Worm (Caenorhabditis elegans) whole organism, L1 larva: Measurements from ENCODE around the gene cyp-44A1.

ENCODE experiments used
- ama-1 ChIP-seq: fragments of 150-350 bp; optimal IDR thresholded peaks from 2 replicates; lab custom pipeline; 2014
- blmp-1 ChIP-seq: fragments of 150-350 bp; optimal IDR thresholded peaks from 2 replicates; lab custom pipeline; 2014; ENCODE audit warnings: missing biosample characterization, missing genetic modification characterization
- ceh-63 ChIP-seq: fragments of 200-800 bp; sonication (Bioruptor generic); optimal IDR thresholded peaks from 2 replicates; lab custom pipeline; 2018; ENCODE audit warnings: mild to moderate bottlenecking, missing genetic modification characterization, missing compliant biosample characterization
- ceh-82 ChIP-seq, 3 experiments: fragments of 150-350 bp in 1 of 3; sonication (generic microtip) in 2 of 3; optimal IDR thresholded peaks; 2 replicates each; lab custom pipeline; 2014 to 2017; ENCODE audit warnings: missing biosample characterization in 3 of 3, missing genetic modification characterization in 3 of 3
- ces-1 ChIP-seq: fragments of 150-350 bp; optimal IDR thresholded peaks from 2 replicates; lab custom pipeline; 2014; ENCODE audit warnings: missing biosample characterization, missing genetic modification reagents, missing genetic modification characterization
- dpl-1 ChIP-seq, 3 experiments: fragments of 150-350 bp in 2 of 3; sonication (generic microtip) in 1 of 3; optimal IDR thresholded peaks; 2 replicates each; lab custom pipeline; 2014 to 2017; ENCODE audit warnings: missing biosample characterization in 3 of 3, missing genetic modification characterization in 3 of 3, missing genetic modification reagents in 3 of 3
- egl-13 ChIP-seq: sonication (generic microtip); optimal IDR thresholded peaks from 2 replicates; lab custom pipeline; 2016; ENCODE audit warnings: missing genotype, missing genetic modification reagents, missing genetic modification characterization, missing compliant biosample characterization
- elt-3 ChIP-seq, 6 experiments: fragments of 150-350 bp in 1 of 6; sonication (generic microtip); optimal IDR thresholded peaks; 2 replicates each; lab custom pipeline; 2017 to 2018; ENCODE audit warnings: missing biosample characterization in 6 of 6, missing genetic modification characterization in 6 of 6, inconsistent platforms in 1 of 6
- fkh-8 ChIP-seq: sonication (generic microtip); optimal IDR thresholded peaks from 2 replicates; lab custom pipeline; 2016; ENCODE audit warnings: mild to moderate bottlenecking, missing genetic modification characterization, missing compliant biosample characterization
- fos-1 ChIP-seq: fragments of 150-350 bp; optimal IDR thresholded peaks from 2 replicates; lab custom pipeline; 2014; ENCODE audit warnings: missing biosample characterization, missing genetic modification characterization
- grh-1 ChIP-seq: fragments of 200-800 bp; sonication (Bioruptor generic); IDR thresholded peaks from 2 replicates; pipeline ENCODE4 v1.3.6; 2022; ENCODE audit warnings: missing genetic modification reagents, missing genetic modification characterization, missing compliant biosample characterization
- irx-1 ChIP-seq: sonication (generic microtip); optimal IDR thresholded peaks from 2 replicates; lab custom pipeline; 2016; ENCODE audit warnings: missing genetic modification characterization, missing compliant biosample characterization
- jun-1 ChIP-seq: fragments of 150-350 bp; optimal IDR thresholded peaks from 2 replicates; lab custom pipeline; 2014; ENCODE audit warnings: missing biosample characterization, missing genetic modification reagents, missing genetic modification characterization
- lin-14 ChIP-seq: fragments of 200-800 bp; sonication (Bioruptor generic); optimal IDR thresholded peaks from 2 replicates; lab custom pipeline; 2018; ENCODE audit warnings: mild to moderate bottlenecking, missing genetic modification characterization, moderate library complexity, missing compliant biosample characterization
- lin-15B ChIP-seq: fragments of 150-350 bp; sonication (generic microtip); optimal IDR thresholded peaks from 3 replicates; lab custom pipeline; 2014; ENCODE audit warnings: missing biosample characterization, missing genetic modification characterization
- lir-3 ChIP-seq: sonication (generic microtip); optimal IDR thresholded peaks from 2 replicates; lab custom pipeline; 2016; ENCODE audit warnings: mild to moderate bottlenecking, missing genetic modification characterization, moderate library complexity, missing compliant biosample characterization; ENCODE audit not compliant: poor library complexity
- mdl-1 ChIP-seq, 2 experiments: fragments of 150-350 bp; optimal IDR thresholded peaks; 2 replicates each; lab custom pipeline; 2014 to 2017; ENCODE audit warnings: missing biosample characterization in 2 of 2, missing genetic modification characterization in 2 of 2, inconsistent platforms in 1 of 2
- nhr-11 ChIP-seq: fragments of 150-350 bp; optimal IDR thresholded peaks from 2 replicates; lab custom pipeline; 2014; ENCODE audit warnings: missing biosample characterization, missing genetic modification characterization
- nhr-19 ChIP-seq: fragments of 200-800 bp; sonication (Bioruptor generic); conservative IDR thresholded peaks from 2 replicates; pipeline ENCODE4 v1.3.6; 2022; ENCODE audit warnings: missing genetic modification characterization, missing compliant biosample characterization
- nhr-20 ChIP-seq: sonication (generic microtip); optimal IDR thresholded peaks from 2 replicates; lab custom pipeline; 2016; ENCODE audit warnings: mild to moderate bottlenecking, missing genetic modification characterization, missing compliant biosample characterization
- nhr-237 ChIP-seq: fragments of 150-350 bp; optimal IDR thresholded peaks from 2 replicates; lab custom pipeline; 2014; ENCODE audit warnings: missing biosample characterization, missing genetic modification characterization
- nhr-77 ChIP-seq: fragments of 150-350 bp; optimal IDR thresholded peaks from 2 replicates; lab custom pipeline; 2014; ENCODE audit warnings: missing biosample characterization, missing genetic modification characterization
- nhr-85 ChIP-seq: sonication (generic microtip); peaks from one replicate; lab custom pipeline; 2016; ENCODE audit warnings: missing genetic modification characterization, inconsistent platforms, missing compliant biosample characterization
- nhr-90 ChIP-seq: sonication (generic microtip); optimal IDR thresholded peaks from 2 replicates; lab custom pipeline; 2016; ENCODE audit warnings: mild to moderate bottlenecking, missing genetic modification characterization, missing compliant biosample characterization; ENCODE audit not compliant: poor library complexity
- pax-3 ChIP-seq: fragments of 200-800 bp; sonication (Bioruptor generic); optimal IDR thresholded peaks from 2 replicates; lab custom pipeline; 2018; ENCODE audit warnings: mild to moderate bottlenecking, missing genetic modification characterization, moderate library complexity, missing compliant biosample characterization
- rnt-1 ChIP-seq: sonication (generic microtip); optimal IDR thresholded peaks from 2 replicates; lab custom pipeline; 2016; ENCODE audit warnings: mild to moderate bottlenecking, missing genetic modification characterization, moderate library complexity, missing compliant biosample characterization
- unc-130 ChIP-seq: fragments of 150-350 bp; optimal IDR thresholded peaks from 2 replicates; lab custom pipeline; 2017; ENCODE audit warnings: missing biosample characterization, missing genetic modification characterization, inconsistent platforms
- unc-30 ChIP-seq: sonication (generic microtip); optimal IDR thresholded peaks from 2 replicates; lab custom pipeline; 2017; ENCODE audit warnings: missing biosample characterization, missing genetic modification characterization
- unc-86 ChIP-seq: sonication (generic microtip); optimal IDR thresholded peaks from 2 replicates; lab custom pipeline; 2016; ENCODE audit warnings: missing genetic modification characterization, missing compliant biosample characterization
- unc-98 ChIP-seq: fragments of 200-800 bp; sonication (Bioruptor generic); IDR thresholded peaks from 2 replicates; pipeline ENCODE4 v1.3.6; 2022; ENCODE audit warnings: missing genetic modification characterization, missing compliant biosample characterization
- vab-15 ChIP-seq: sonication (generic microtip); optimal IDR thresholded peaks from 2 replicates; lab custom pipeline; 2017; ENCODE audit warnings: missing genotype, mild to moderate bottlenecking, missing genetic modification characterization, missing compliant biosample characterization
- zag-1 ChIP-seq: fragments of 150-350 bp; optimal IDR thresholded peaks from 2 replicates; lab custom pipeline; 2014; ENCODE audit warnings: missing biosample characterization, missing genetic modification characterization
- zip-4 ChIP-seq: fragments of 200-800 bp; sonication (Bioruptor generic); optimal IDR thresholded peaks from 2 replicates; lab custom pipeline; 2018; ENCODE audit warnings: mild to moderate bottlenecking, missing genetic modification characterization, moderate library complexity, missing compliant biosample characterization

The cyp-44A1 gene

DNA sequence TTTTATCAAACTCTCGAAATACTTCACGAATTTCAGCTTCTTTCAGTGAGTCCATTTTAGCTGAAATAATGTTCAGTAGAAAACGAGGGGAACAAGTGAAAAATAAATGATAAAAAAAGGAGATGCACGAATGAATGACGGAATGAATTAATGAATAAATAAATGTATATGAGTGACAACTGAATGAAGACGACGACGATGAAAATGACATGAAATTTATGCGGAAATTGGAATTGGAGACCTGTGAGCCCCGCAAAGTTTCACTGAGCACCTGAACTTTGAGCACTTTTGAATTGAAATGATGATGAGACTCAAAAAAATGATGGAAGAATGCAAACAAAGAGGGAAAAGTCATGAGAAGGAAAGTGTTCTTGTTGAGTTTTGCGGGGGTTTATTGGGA, 21.9 kb upstream of the cyp-44A1 start, which contains the start of gene cal-8:
Gene cal-8, minus strand, starts transcription at position 60 of the 400 bp plus-strand sequence.
- TF ChIP-seq nhr-19 (GFP tag; lab: Robert Waterston, UW) (no peak), unc-130 (tag; lab: Kevin White, UChicago) (no peak), mdl-1 (tag; optimal IDR thresholded peaks at IDR 0.05; lab: Kevin White, UChicago) (no peak), ama-1 (lab: Kevin White, UChicago) (no peak), ceh-63 (GFP tag; lab: Kevin White, UChicago) (no peak), egl-13 (no peak), lin-15B (tag; lab: Kevin White, UChicago) (no peak)

DNA sequence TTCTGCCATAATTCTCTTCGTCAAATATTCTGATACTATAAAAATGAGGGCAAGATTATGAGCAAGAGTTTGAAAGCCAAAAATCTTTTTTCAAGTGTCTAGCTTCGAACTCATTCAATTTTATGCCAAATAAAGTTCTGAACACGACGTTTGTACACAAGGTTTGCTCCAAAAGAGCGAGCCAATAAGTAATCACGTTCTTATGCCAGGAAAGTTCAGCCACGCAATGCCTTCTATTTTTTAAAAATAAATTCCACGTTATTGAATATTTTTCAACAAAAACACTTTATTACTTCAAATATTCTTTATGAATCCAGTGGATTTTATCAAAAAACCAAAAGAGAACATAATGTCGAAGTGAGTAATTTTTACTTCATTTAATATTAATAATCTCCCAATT, 16.0 kb upstream of the cyp-44A1 start, which contains the start of gene nep-5:
Gene nep-5, plus strand, starts transcription at position 301 of the 400 bp plus-strand sequence.
- TF ChIP-seq jun-1 (tag; lab: Kevin White, UChicago), result no peak
- TF ChIP-seq nhr-77 (tag; lab: Kevin White, UChicago), result no peak
- TF ChIP-seq irx-1 (tag; lab: Kevin White, UChicago), result no peak
- TF ChIP-seq pax-3, result no peak
- no peak for TF ChIP-seq nhr-11
- TF ChIP-seq fos-1 (tag; lab: Kevin White, UChicago), result no peak
- TF ChIP-seq lir-3, result no peak
- TF ChIP-seq vab-15 (tag; lab: Kevin White, UChicago), result no peak
- TF ChIP-seq ceh-63 (GFP tag; lab: Kevin White, UChicago), result no peak
- TF ChIP-seq nhr-90 (tag; lab: Kevin White, UChicago), result no peak
- TF ChIP-seq, all 84 proteins: peak for 0

- TF ChIP-seq unc-98 (GFP tag; lab: Robert Waterston, UW), result no peak
- no peak for TF ChIP-seq unc-86
- TF ChIP-seq lin-14 (GFP tag; lab: Kevin White, UChicago), result no peak
- TF ChIP-seq fkh-8 (tag; lab: Kevin White, UChicago), result no peak
- no peak for TF ChIP-seq ces-1 (GFP tag; lab: Kevin White, UChicago)
- TF ChIP-seq irx-1 (tag; lab: Kevin White, UChicago), result no peak
- TF ChIP-seq unc-30, result no peak
- no peak for TF ChIP-seq grh-1 (GFP tag; lab: Robert Waterston, UW)
- TF ChIP-seq fos-1 (tag; lab: Kevin White, UChicago), result no peak
- no peak for TF ChIP-seq dpl-1 (GFP tag; optimal IDR thresholded peaks at IDR 0.05; lab: Kevin White, UChicago)
- no peak for TF ChIP-seq jun-1 (tag; lab: Kevin White, UChicago)
- TF ChIP-seq nhr-237, result no peak
- TF ChIP-seq zag-1 (tag; lab: Kevin White, UChicago), result no peak
- no peak for TF ChIP-seq ceh-82 (tag; optimal IDR thresholded peaks at IDR 0.05; lab: Kevin White, UChicago)
- no peak for TF ChIP-seq egl-13
- TF ChIP-seq nhr-90 (tag; lab: Kevin White, UChicago), result no peak
Observed at ce11 chrII:5494405-5494804, 9.4 kb upstream of the cyp-44A1 start, which contains the start of gene F12A10.6. F12A10.6 (minus strand) TSS chrII:5494505.

ce11 chrII:5496375-5496774, 7.5 kb upstream of the cyp-44A1 start, which contains the start of gene F12A10.1:
F12A10.1 (plus strand) TSS chrII:5496540.
- TF ChIP-seq blmp-1 (peak; percentile 6), nhr-20 (tag; lab: Kevin White, UChicago) (peak; percentile 52), nhr-85 (tag; lab: Kevin White, UChicago) (peak; percentile 60), lin-14 (GFP tag; lab: Kevin White, UChicago) (peak; percentile 43), elt-3 (tag; optimal IDR thresholded peaks at IDR 0.05; lab: Kevin White, UChicago) (peak in 2 of 6 experiments; percentile 1 to 62), rnt-1 (tag; lab: Kevin White, UChicago) (no peak), zip-4 (GFP tag; lab: Kevin White, UChicago) (no peak)

DNA sequence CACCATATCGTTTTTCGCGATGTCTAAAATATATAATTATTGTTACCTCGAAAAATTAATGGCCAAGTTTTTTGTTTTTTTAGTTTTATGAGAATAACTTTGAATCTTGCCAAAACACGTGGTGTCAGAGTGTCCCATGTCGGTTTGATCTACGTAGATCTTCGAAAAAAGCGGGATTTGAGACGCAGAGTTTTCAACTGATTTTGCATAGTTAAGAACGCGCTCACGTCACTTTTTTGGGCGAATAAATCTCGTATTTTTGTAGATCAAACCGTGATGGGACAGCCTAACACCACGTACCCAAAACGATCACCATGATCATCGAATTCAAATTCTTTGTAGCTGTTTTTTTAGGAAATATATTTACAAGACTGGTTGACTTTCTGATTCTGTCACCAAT, 6.3 kb upstream of the cyp-44A1 start:
- TF ChIP-seq egl-13 (no peak), nhr-85 (tag; lab: Kevin White, UChicago) (peak; percentile 26)
